Worm (Caenorhabditis elegans) whole organism, L4 larva: ENCODE data around the gene F56F11.4.
"Not testable (repeated sequence)": the region's sequence is repeated elsewhere in the genome, so short reads cannot be mapped to it uniquely, and the experiment has no call there.

Experiments
- ama-1 ChIP-seq: fragments of 150-350 bp; optimal IDR thresholded peaks from 2 replicates; lab custom pipeline; 2014; ENCODE audit warnings: inconsistent platforms, mixed read lengths
- ces-1 ChIP-seq: fragments of 150-350 bp; sonication (generic microtip); optimal IDR thresholded peaks from 4 replicates; lab custom pipeline; 2014; ENCODE audit warnings: missing biosample characterization, missing genetic modification reagents, missing genetic modification characterization
- egl-43 ChIP-seq: fragments of 200-800 bp; sonication (Bioruptor generic); IDR thresholded peaks from 2 replicates; pipeline ENCODE4 v1.3.6; 2022; ENCODE audit warnings: missing genetic modification reagents, missing genetic modification characterization, missing compliant biosample characterization
- lin-15B ChIP-seq: fragments of 150-350 bp; sonication (generic microtip); optimal IDR thresholded peaks from 3 replicates; lab custom pipeline; 2014; ENCODE audit warnings: missing biosample characterization, missing genetic modification characterization
- lir-3 ChIP-seq: sonication (generic microtip); optimal IDR thresholded peaks from 2 replicates; lab custom pipeline; 2016; ENCODE audit warnings: mild to moderate bottlenecking, missing genetic modification characterization, missing compliant biosample characterization
- lsy-2 ChIP-seq, 2 experiments: fragments of 150-350 bp in 1 of 2; sonication (generic microtip) in 1 of 2; optimal IDR thresholded peaks; 2 replicates each; lab custom pipeline; 2014 to 2017; ENCODE audit warnings: missing biosample characterization in 2 of 2, missing genetic modification characterization in 2 of 2
- mdl-1 ChIP-seq, 2 experiments: fragments of 150-350 bp in 1 of 2; sonication (generic microtip) in 1 of 2; optimal IDR thresholded peaks; 2 replicates each; lab custom pipeline; 2014 to 2017; ENCODE audit warnings: missing biosample characterization in 2 of 2, missing genetic modification characterization in 2 of 2
- mep-1 ChIP-seq: fragments of 150-350 bp; sonication (generic microtip); optimal IDR thresholded peaks from 3 replicates; lab custom pipeline; 2014; ENCODE audit warnings: missing biosample characterization, missing genetic modification characterization
- nhr-6 ChIP-seq: fragments of 150-350 bp; optimal IDR thresholded peaks from 2 replicates; lab custom pipeline; 2014; ENCODE audit warnings: missing biosample characterization, missing genetic modification characterization
- snpc-4 ChIP-seq: fragments of 150-350 bp; optimal IDR thresholded peaks from 2 replicates; lab custom pipeline; 2014; ENCODE audit warnings: missing biosample characterization, missing genetic modification characterization
- spr-1 ChIP-seq: sonication (generic microtip); optimal IDR thresholded peaks from 2 replicates; lab custom pipeline; 2016; ENCODE audit warnings: mild to moderate bottlenecking, missing genetic modification characterization, missing compliant biosample characterization
- spr-3 ChIP-seq: fragments of 200-800 bp; sonication (Bioruptor generic); optimal IDR thresholded peaks from 2 replicates; lab custom pipeline; 2018; ENCODE audit warnings: mild to moderate bottlenecking, missing genetic modification characterization, missing compliant biosample characterization

DNA sequence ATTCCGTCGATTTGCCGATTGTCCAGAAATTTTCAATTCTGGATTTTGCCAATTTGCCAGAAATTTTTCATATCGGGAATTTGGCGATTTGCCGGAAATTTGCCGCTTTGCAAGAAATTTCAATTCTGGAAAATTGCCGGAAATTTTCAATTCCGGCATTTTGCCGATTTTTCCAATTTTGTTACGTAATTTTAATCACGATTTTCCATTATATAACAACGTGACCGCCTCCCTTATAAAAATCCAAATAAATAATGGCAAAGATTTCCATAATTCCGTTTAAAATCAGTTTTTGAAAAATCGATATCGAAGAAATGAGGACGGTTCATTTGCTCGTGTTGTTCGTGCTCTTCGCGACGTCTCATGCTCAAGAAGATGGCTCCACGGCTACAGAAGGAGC is 9.3 kb upstream of the F56F11.4 start, which contains the start of gene H34I24.1:
- not testable (repeated sequence) for TF ChIP-seq ama-1 (lab: Kevin White, UChicago); spr-1; mdl-1 (tag; optimal IDR thresholded peaks at IDR 0.05; lab: Kevin White, UChicago); mep-1 (tag; lab: Kevin White, UChicago); lsy-2 (tag; optimal IDR thresholded peaks at IDR 0.05; lab: Kevin White, UChicago); nhr-6 (tag; lab: Kevin White, UChicago); egl-43 (GFP tag; lab: Robert Waterston, UW); spr-3 (GFP tag; lab: Kevin White, UChicago); snpc-4 (tag; lab: Kevin White, UChicago); lir-3 (tag; lab: Kevin White, UChicago); ces-1 (GFP tag; lab: Kevin White, UChicago); lin-15B (tag; lab: Kevin White, UChicago)
